Fruit fly (Drosophila melanogaster) whole organism, wandering third instar larva: ENCODE data around the gene CG14200.

Source experiments
- Abd-B ChIP-seq: fragments of >200 bp; optimal IDR thresholded peaks from 2 replicates; lab custom pipeline; 2017; ENCODE audit warnings: missing biosample characterization, missing genetic modification characterization
- Dfd ChIP-seq: fragments of >200 bp; optimal IDR thresholded peaks from 2 replicates; lab custom pipeline; 2017; ENCODE audit warnings: missing biosample characterization, missing genetic modification characterization
- Hr83 ChIP-seq: fragments of 200-300 bp; sonication (Bioruptor generic); optimal IDR thresholded peaks from 2 replicates; lab custom pipeline; 2016; ENCODE audit warnings: missing biosample characterization, mild to moderate bottlenecking, missing genetic modification characterization, moderate library complexity; ENCODE audit not compliant: poor library complexity, severe bottlenecking
- Rel ChIP-seq, 2 experiments: fragments of 200-800 bp; sonication (Bioruptor generic) in 1 of 2; optimal IDR thresholded peaks; 2 replicates in 1 of 2; 3 replicates in 1 of 2; lab custom pipeline; 2016 to 2019; ENCODE audit warnings: mild to moderate bottlenecking in 2 of 2, missing biosample characterization in 2 of 2, missing genetic modification characterization in 2 of 2, moderate library complexity in 1 of 2
- Sp1 ChIP-seq: fragments of 200-800 bp; sonication (Bioruptor generic); optimal IDR thresholded peaks from 3 replicates; lab custom pipeline; 2019; ENCODE audit warnings: missing biosample characterization, mild to moderate bottlenecking, missing genetic modification characterization, moderate library complexity
- pan ChIP-seq: fragments of >200 bp; optimal IDR thresholded peaks from 2 replicates; lab custom pipeline; 2017
- psq ChIP-seq: fragments of 200-800 bp; sonication (Bioruptor generic); optimal IDR thresholded peaks from 3 replicates; lab custom pipeline; 2017; ENCODE audit warnings: missing biosample characterization, mild to moderate bottlenecking, missing genetic modification characterization, moderate library complexity
- tai ChIP-seq: sonication (Bioruptor generic); optimal IDR thresholded peaks from 2 replicates; lab custom pipeline; 2016; ENCODE audit warnings: missing biosample characterization, missing genetic modification characterization

dm6 chrX:19485057-19485456 is 10.2 kb upstream of the CG14200 start:
- no peak for TF ChIP-seq Rel (GFP tag; optimal IDR thresholded peaks at IDR 0.05; lab: Kevin White, UChicago)
- no peak for TF ChIP-seq Rel (tag; optimal IDR thresholded peaks at IDR 0.05; lab: Kevin White, UChicago)
- no peak for TF ChIP-seq Sp1 (GFP tag; lab: Kevin White, UChicago)
- no peak for TF ChIP-seq tai (GFP tag; lab: Kevin White, UChicago)
- no peak for TF ChIP-seq pan (lab: Kevin White, UChicago)
- TF ChIP-seq Dfd (GFP tag; lab: Kevin White, UChicago): no peak
- no peak for TF ChIP-seq Hr83 (GFP tag; lab: Kevin White, UChicago)
- no peak for TF ChIP-seq Abd-B (GFP tag; lab: Kevin White, UChicago)
- TF ChIP-seq psq (GFP tag; lab: Kevin White, UChicago): no peak
